Worm (Caenorhabditis elegans) whole organism, dauer: Measurements from ENCODE around the gene C04A2.15.

Experiments used
- unc-62 ChIP-seq: sonication (generic microtip); optimal IDR thresholded peaks from 2 replicates; lab custom pipeline; 2017; ENCODE audit warnings: missing biosample characterization, missing genetic modification reagents, missing genetic modification characterization

C04A2.15 gene

DNA sequence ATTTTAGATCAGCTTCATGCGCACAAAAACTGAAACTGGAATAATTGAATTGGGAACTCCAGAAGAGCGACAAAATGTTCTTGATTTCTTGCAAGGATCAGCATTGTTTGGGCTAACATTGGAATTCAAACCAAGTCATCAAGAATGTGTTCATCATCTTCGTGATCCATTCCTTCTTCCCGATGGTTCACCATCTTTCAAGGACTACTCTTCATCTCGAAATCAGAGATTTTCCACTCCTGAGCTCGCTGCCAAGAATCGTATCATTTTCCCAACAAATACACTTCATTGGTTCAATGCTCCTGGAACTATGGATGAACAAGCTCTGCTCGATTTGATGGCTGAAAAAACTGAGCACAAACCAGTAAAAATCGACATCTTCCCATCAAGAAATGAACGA lies 48.7 kb downstream of the C04A2.15 start:
- TF ChIP-seq unc-62 = no peak

ce11 chrII:6901795-6902194 lies 49.8 kb downstream of the C04A2.15 start, which contains the start of gene psmd-9:
psmd-9 (plus strand) TSS chrII:6902095.
- no peak for TF ChIP-seq unc-62
